Fruit fly (Drosophila melanogaster): Measurements from ENCODE around the gene CG33985.
A peak's percentile ranks its signal among the peaks of the same experiment; 100 is the strongest.

The CG33985 gene

DNA sequence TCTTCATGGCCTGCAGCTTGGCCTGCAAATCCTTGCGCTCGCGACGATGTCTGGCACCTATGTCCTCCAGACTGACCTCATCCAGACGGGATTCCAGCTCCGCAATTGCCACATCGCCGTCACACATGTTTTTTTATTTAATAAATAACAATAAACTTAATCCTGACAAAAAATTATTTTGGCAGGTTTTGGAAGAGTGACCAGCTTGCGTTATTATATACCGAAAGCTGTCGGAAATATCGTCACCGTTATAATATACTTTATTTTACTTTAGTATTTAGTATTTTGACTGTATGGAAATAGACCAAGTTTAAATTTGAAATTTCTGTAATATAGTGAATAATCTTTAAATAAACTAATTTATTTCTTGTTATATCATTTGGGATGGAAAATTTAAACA, 21.9 kb downstream of the CG33985 start, which contains the start of gene CG7857 (continued):
- no peak for TF ChIP-seq CG11504 (tag; optimal IDR thresholded peaks at IDR 0.05)
- TF ChIP-seq Sox102F (GFP tag; optimal IDR thresholded peaks at IDR 0.05), result no peak
- no peak for TF ChIP-seq az2 (GFP tag; optimal IDR thresholded peaks at IDR 0.05)
- no peak for TF ChIP-seq chif (GFP tag; optimal IDR thresholded peaks at IDR 0.05)
- peak; percentile 78 for TF ChIP-seq stwl (tag; optimal IDR thresholded peaks at IDR 0.05)
- peak; percentile 31; the same call in 1 of the 2 replicates for TF ChIP-seq CG13287 (GFP tag; IDR thresholded peaks at IDR 0.05; ENCODE audit: partially characterized antibody)
- TF ChIP-seq al (GFP tag; IDR thresholded peaks at IDR 0.05), result no peak
- no peak for TF ChIP-seq CG2889 (GFP tag; IDR thresholded peaks at IDR 0.05)
- TF ChIP-seq dmrt99B (tag; optimal IDR thresholded peaks at IDR 0.05), result no peak
- TF ChIP-seq CG12071 (GFP tag; optimal IDR thresholded peaks at IDR 0.05), result no peak
- TF ChIP-seq CG12236 (GFP tag; optimal IDR thresholded peaks at IDR 0.05), result no peak
- no peak for TF ChIP-seq chn (GFP tag; optimal IDR thresholded peaks at IDR 0.05)
- no peak for TF ChIP-seq CG3407 (GFP tag; optimal IDR thresholded peaks at IDR 0.05)
- TF ChIP-seq NK7.1 (GFP tag; optimal IDR thresholded peaks at IDR 0.05), result no peak
- TF ChIP-seq tx (GFP tag; optimal IDR thresholded peaks at IDR 0.05), result no peak
- peak; percentile 62 for TF ChIP-seq gfzf (GFP tag; optimal IDR thresholded peaks at IDR 0.05)
- no peak for TF ChIP-seq CG33213 (GFP tag; optimal IDR thresholded peaks at IDR 0.05)
- TF ChIP-seq MESR4 (GFP tag; optimal IDR thresholded peaks at IDR 0.05), result peak; percentile 32
- no peak for TF ChIP-seq CG12744 (GFP tag; optimal IDR thresholded peaks at IDR 0.05)
- no peak for TF ChIP-seq wor (GFP tag; IDR thresholded peaks at IDR 0.05)
- peak; percentile 5 for TF ChIP-seq CG12659 (GFP tag; optimal IDR thresholded peaks at IDR 0.05)
- no peak for TF ChIP-seq chinmo (GFP tag; IDR thresholded peaks at IDR 0.05; ENCODE audit: partially characterized antibody)
- TF ChIP-seq CG2116 (GFP tag; optimal IDR thresholded peaks at IDR 0.05), result no peak
- TF ChIP-seq pzg (GFP tag; optimal IDR thresholded peaks at IDR 0.05), result peak; percentile 38
- no peak for TF ChIP-seq CG4730 (GFP tag; IDR thresholded peaks at IDR 0.05)
- TF ChIP-seq CG3838 (GFP tag; optimal IDR thresholded peaks at IDR 0.05), result no peak
- TF ChIP-seq CG9609 (GFP tag; optimal IDR thresholded peaks at IDR 0.05), result no peak
- TF ChIP-seq Lpt (GFP tag; optimal IDR thresholded peaks at IDR 0.05), result no peak
- no peak for TF ChIP-seq HLH3B (GFP tag; IDR thresholded peaks at IDR 0.05)
- TF ChIP-seq trem (tag; optimal IDR thresholded peaks at IDR 0.05), result peak; percentile 31
- TF ChIP-seq BEAF-32 (GFP tag; optimal IDR thresholded peaks at IDR 0.05), result peak; percentile 56
- TF ChIP-seq CG3281 (GFP tag; optimal IDR thresholded peaks at IDR 0.05), result no peak
- TF ChIP-seq nerfin-1 (tag; optimal IDR thresholded peaks at IDR 0.05), result no peak
- TF ChIP-seq Dad (GFP tag; optimal IDR thresholded peaks at IDR 0.05), result no peak
- TF ChIP-seq Nf-YB (GFP tag; optimal IDR thresholded peaks at IDR 0.05), result no peak
- no peak for TF ChIP-seq CG34224 (GFP tag; IDR thresholded peaks at IDR 0.05; ENCODE audit: partially characterized antibody)
- peak; percentile 58 for TF ChIP-seq CG9797 (GFP tag; optimal IDR thresholded peaks at IDR 0.05)
- TF ChIP-seq E2f2 (GFP tag; IDR thresholded peaks at IDR 0.05), result peak; percentile 81
- no peak for TF ChIP-seq fd96Cb (tag; optimal IDR thresholded peaks at IDR 0.05)
- TF ChIP-seq NC2α (GFP tag; optimal IDR thresholded peaks at IDR 0.05), result no peak
- no peak for TF ChIP-seq sisA (GFP tag; IDR thresholded peaks at IDR 0.05)
- peak; percentile 63 for TF ChIP-seq MBD-R2 (GFP tag; IDR thresholded peaks at IDR 0.05)
- TF ChIP-seq CG15479 (GFP tag; optimal IDR thresholded peaks at IDR 0.05), result no peak
- no peak for TF ChIP-seq Oaz (GFP tag; IDR thresholded peaks at IDR 0.05)
- TF ChIP-seq Dll (GFP tag; IDR thresholded peaks at IDR 0.05; ENCODE audit: partially characterized antibody), result peak; percentile 40; the same call in 1 of the 4 replicates
- no peak for TF ChIP-seq ato (GFP tag; IDR thresholded peaks at IDR 0.05; ENCODE audit: partially characterized antibody)
- TF ChIP-seq bsh (GFP tag; optimal IDR thresholded peaks at IDR 0.05), result no peak
- TF ChIP-seq Myb (GFP tag; optimal IDR thresholded peaks at IDR 0.05), result peak; percentile 43
- peak; percentile 64 for TF ChIP-seq CG14710 (tag; optimal IDR thresholded peaks at IDR 0.05)
- no peak for TF ChIP-seq eve (GFP tag; optimal IDR thresholded peaks at IDR 0.05)
- no peak for TF ChIP-seq Chrac-16 (GFP tag; optimal IDR thresholded peaks at IDR 0.05)

All from whole organism, embryonic.